Worm (Caenorhabditis elegans): Measurements from ENCODE around the gene F59A6.4.
A peak's percentile ranks its signal among the peaks of the same experiment; 100 is the strongest.

The F59A6.4 gene

DNA sequence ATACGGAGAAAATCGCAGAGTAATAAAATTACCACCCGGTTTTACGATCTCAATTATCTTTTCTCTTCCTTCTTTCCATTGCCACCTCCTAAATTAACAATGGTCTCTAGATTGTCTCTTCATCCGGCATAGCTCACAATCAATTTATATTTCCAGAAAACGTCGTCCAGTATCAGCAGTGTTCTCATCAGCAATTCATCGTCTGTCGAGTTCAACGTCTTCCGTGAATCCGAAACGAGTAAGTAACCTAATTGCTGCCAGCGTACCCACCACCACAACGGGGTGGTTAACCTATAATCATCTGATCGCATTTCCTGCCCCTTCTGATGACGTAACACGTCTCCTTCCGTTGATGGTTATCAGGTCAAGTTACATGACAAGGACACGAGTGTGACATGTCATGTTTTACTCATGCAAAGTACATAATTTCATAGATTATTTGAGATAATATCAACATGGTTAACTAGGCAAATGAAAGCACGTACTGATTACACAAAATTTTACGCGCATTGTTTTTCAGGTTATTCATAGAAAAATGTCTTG lies 18.8 kb upstream of the F59A6.4 start:
- TF ChIP-seq ceh-83 (GFP tag; optimal IDR thresholded peaks at IDR 0.05) (peak; percentile 58), nhr-237 (tag; optimal IDR thresholded peaks at IDR 0.05) (no peak), nhr-76 (tag; optimal IDR thresholded peaks at IDR 0.05) (no peak), lin-32 (GFP tag; optimal IDR thresholded peaks at IDR 0.05) (no peak), lin-13 (tag; optimal IDR thresholded peaks at IDR 0.05) (no peak), unc-120 (tag; optimal IDR thresholded peaks at IDR 0.05; ENCODE audit: poor library complexity, severe bottlenecking) (no peak), cnd-1 (tag; optimal IDR thresholded peaks at IDR 0.05) (no peak), ceh-43 (GFP tag; optimal IDR thresholded peaks at IDR 0.05) (no peak), unc-62 (GFP tag; optimal IDR thresholded peaks at IDR 0.05) (peak; percentile 60), elt-1 (tag; optimal IDR thresholded peaks at IDR 0.05; ENCODE audit: borderline replicate concordance, insufficient read depth) (peak; percentile 87), snpc-4 (tag; optimal IDR thresholded peaks at IDR 0.05) (no peak), zip-8 (tag; optimal IDR thresholded peaks at IDR 0.05) (peak; percentile 82), hlh-1 (tag; optimal IDR thresholded peaks at IDR 0.05) (no peak), mls-2 (tag; optimal IDR thresholded peaks at IDR 0.05) (no peak), nhr-28 (tag; optimal IDR thresholded peaks at IDR 0.05) (no peak), ces-1 (GFP tag; optimal IDR thresholded peaks at IDR 0.05) (peak; percentile 15), ham-2 (GFP tag; optimal IDR thresholded peaks at IDR 0.05) (no peak), tbx-8 (GFP tag; optimal IDR thresholded peaks at IDR 0.05) (no peak), mep-1 (tag; optimal IDR thresholded peaks at IDR 0.05) (no peak), flh-1 (GFP tag; optimal IDR thresholded peaks at IDR 0.05) (no peak), mab-5 (tag; optimal IDR thresholded peaks at IDR 0.05) (no peak), ceh-39 (tag; optimal IDR thresholded peaks at IDR 0.05) (no peak), nhr-2 (tag; optimal IDR thresholded peaks at IDR 0.05) (peak; percentile 93), bed-3 (GFP tag; optimal IDR thresholded peaks at IDR 0.05) (no peak), sptf-1 (tag; optimal IDR thresholded peaks at IDR 0.05) (peak; percentile 1)

DNA sequence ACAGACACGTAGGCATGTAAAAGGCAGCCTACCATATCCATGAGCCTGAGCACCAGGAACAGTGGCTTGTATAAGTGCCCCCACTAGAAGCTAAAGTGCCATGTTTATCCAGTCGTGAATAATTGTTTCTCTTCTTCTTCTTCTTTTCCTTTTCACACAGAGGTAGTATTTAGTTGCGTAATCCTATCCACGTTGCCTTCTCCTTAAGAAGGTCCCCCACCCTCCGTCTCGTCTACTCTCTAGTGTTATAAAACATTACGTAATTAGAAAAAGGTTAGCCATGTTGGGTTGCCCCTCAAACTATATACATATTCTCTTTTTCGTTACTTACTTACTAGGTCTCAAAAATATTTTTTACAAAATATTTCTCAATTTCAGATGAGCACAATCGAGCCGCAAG lies 18.2 kb upstream of the F59A6.4 start:
- TF ChIP-seq zip-8 (tag; optimal IDR thresholded peaks at IDR 0.05) (peak; percentile 90), sptf-1 (tag; optimal IDR thresholded peaks at IDR 0.05) (peak; percentile 39), nhr-2 (tag; optimal IDR thresholded peaks at IDR 0.05) (peak; percentile 79), ces-1 (GFP tag; optimal IDR thresholded peaks at IDR 0.05) (no peak), ztf-11 (tag; optimal IDR thresholded peaks at IDR 0.05) (peak; percentile 40)

ce11 chrII:4987257-4987656 lies 17.6 kb upstream of the F59A6.4 start:
- no peak for TF ChIP-seq nhr-28 (tag; optimal IDR thresholded peaks at IDR 0.05)
- TF ChIP-seq zip-8 (tag; optimal IDR thresholded peaks at IDR 0.05) = peak; percentile 10
- TF ChIP-seq lin-32 (GFP tag; optimal IDR thresholded peaks at IDR 0.05) = peak; percentile 92

DNA sequence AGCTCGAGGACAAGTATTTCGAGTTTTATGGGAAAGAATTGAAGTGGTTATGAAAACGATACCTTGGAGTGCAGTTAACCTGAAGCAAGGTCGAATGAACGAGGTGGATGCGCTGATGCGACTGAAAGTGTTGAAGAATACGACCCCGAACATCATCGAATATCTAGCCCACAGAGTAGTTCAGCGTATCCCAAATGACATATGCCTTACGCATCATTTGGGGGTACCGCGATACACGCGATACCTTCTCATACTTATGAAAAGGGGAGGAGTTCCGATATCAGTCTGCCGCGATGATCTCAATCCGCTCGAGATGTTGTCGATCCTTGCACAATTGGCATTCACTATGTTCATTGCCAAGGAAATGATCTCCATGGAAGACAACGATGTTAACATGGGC lies 15.1 kb upstream of the F59A6.4 start, which contains the start of gene T27F7.12:
T27F7.12 (plus strand) TSS at position 301 of the 400 bp plus-strand sequence.
- TF ChIP-seq mls-2 (tag; optimal IDR thresholded peaks at IDR 0.05) (no peak), ceh-43 (GFP tag; optimal IDR thresholded peaks at IDR 0.05) (no peak), drap-1 (GFP tag; optimal IDR thresholded peaks at IDR 0.05) (no peak), mab-5 (tag; optimal IDR thresholded peaks at IDR 0.05) (no peak), ztf-11 (tag; optimal IDR thresholded peaks at IDR 0.05) (no peak), tbx-8 (GFP tag; optimal IDR thresholded peaks at IDR 0.05) (no peak), sem-2 (GFP tag; optimal IDR thresholded peaks at IDR 0.05) (no peak), pha-4 (tag; optimal IDR thresholded peaks at IDR 0.05) (no peak), bed-3 (GFP tag; optimal IDR thresholded peaks at IDR 0.05) (no peak)

- TF ChIP-seq nhr-237 (tag; optimal IDR thresholded peaks at IDR 0.05) (no peak), tbx-8 (GFP tag; optimal IDR thresholded peaks at IDR 0.05) (no peak), ceh-39 (tag; optimal IDR thresholded peaks at IDR 0.05) (no peak), ceh-83 (GFP tag; optimal IDR thresholded peaks at IDR 0.05) (no peak), zip-8 (tag; optimal IDR thresholded peaks at IDR 0.05) (no peak), ceh-43 (GFP tag; optimal IDR thresholded peaks at IDR 0.05) (no peak)
These were observed 11.9 kb upstream of the F59A6.4 start, which contains the start of gene pigb-1 for ce11 chrII:4992977-4993376. Gene pigb-1, minus strand, starts transcription at chrII:4993077.

Data from whole organism, mixed stage, embryonic.